Fruit fly (Drosophila melanogaster): Measurements from ENCODE around the gene CG6607.

The CG6607 gene

dm6 chr3R:24573094-24573732, 45.4 kb downstream of the CG6607 start:
- TF ChIP-seq woc (GFP tag; optimal IDR thresholded peaks at IDR 0.05) (no peak), Hnf4 (GFP tag; optimal IDR thresholded peaks at IDR 0.05) (no peak), brk (GFP tag; optimal IDR thresholded peaks at IDR 0.05) (no peak), fru (GFP tag; optimal IDR thresholded peaks at IDR 0.05) (no peak), Myc (optimal IDR thresholded peaks at IDR 0.05) (no peak), br (GFP tag; optimal IDR thresholded peaks at IDR 0.05) (no peak), rgr (GFP tag; optimal IDR thresholded peaks at IDR 0.05) (no peak), CrebA (GFP tag; optimal IDR thresholded peaks at IDR 0.05; ENCODE audit: borderline replicate concordance) (no peak), foxo (GFP tag; optimal IDR thresholded peaks at IDR 0.05) (no peak), GATAd (GFP tag; optimal IDR thresholded peaks at IDR 0.05) (no peak)

dm6 chr3R:24574123-24574522, 46.3 kb downstream of the CG6607 start:
- no peak for TF ChIP-seq dsf (GFP tag; optimal IDR thresholded peaks at IDR 0.05; ENCODE audit: borderline replicate concordance)
- TF ChIP-seq sage (GFP tag; optimal IDR thresholded peaks at IDR 0.05) = no peak
- TF ChIP-seq fru (GFP tag; optimal IDR thresholded peaks at IDR 0.05) = peak; percentile 49
- no peak for TF ChIP-seq tai (GFP tag; optimal IDR thresholded peaks at IDR 0.05)
- no peak for TF ChIP-seq Abd-B (GFP tag; optimal IDR thresholded peaks at IDR 0.05)
- TF ChIP-seq dmrt93B (GFP tag; optimal IDR thresholded peaks at IDR 0.05) = no peak
- no peak for TF ChIP-seq Dif (GFP tag; optimal IDR thresholded peaks at IDR 0.05; ENCODE audit: partially characterized antibody)
- no peak for TF ChIP-seq Myc (optimal IDR thresholded peaks at IDR 0.05)
- no peak for TF ChIP-seq CG32264 (GFP tag; optimal IDR thresholded peaks at IDR 0.05)
- no peak for TF ChIP-seq Jra (GFP tag; optimal IDR thresholded peaks at IDR 0.05)
- no peak for TF ChIP-seq Hr78 (GFP tag; optimal IDR thresholded peaks at IDR 0.05)
- peak; percentile 31 for TF ChIP-seq psq (GFP tag; optimal IDR thresholded peaks at IDR 0.05)
- TF ChIP-seq ey (GFP tag; optimal IDR thresholded peaks at IDR 0.05) = peak; percentile 21
- TF ChIP-seq pan (optimal IDR thresholded peaks at IDR 0.05) = no peak
- TF ChIP-seq dl (GFP tag; optimal IDR thresholded peaks at IDR 0.05; ENCODE audit: insufficient read depth in 1 of 2, partially characterized antibody in 2 of 2) = no peak
- no peak for TF ChIP-seq Hnf4 (GFP tag; optimal IDR thresholded peaks at IDR 0.05)
- no peak for TF ChIP-seq lola (GFP tag; optimal IDR thresholded peaks at IDR 0.05)
- no peak for TF ChIP-seq Vsx2 (GFP tag; optimal IDR thresholded peaks at IDR 0.05; ENCODE audit: partially characterized antibody)
- TF ChIP-seq usp (GFP tag; optimal IDR thresholded peaks at IDR 0.05) = no peak
- peak; percentile 30 for TF ChIP-seq h (GFP tag; optimal IDR thresholded peaks at IDR 0.05)
- TF ChIP-seq Dfd (GFP tag; optimal IDR thresholded peaks at IDR 0.05) = peak; percentile 3
- TF ChIP-seq GATAd (GFP tag; optimal IDR thresholded peaks at IDR 0.05) = no peak
- no peak for TF ChIP-seq Rel (GFP tag; optimal IDR thresholded peaks at IDR 0.05)
- no peak for TF ChIP-seq Rel (tag; optimal IDR thresholded peaks at IDR 0.05)
- no peak for TF ChIP-seq brk (GFP tag; optimal IDR thresholded peaks at IDR 0.05)
- TF ChIP-seq sv (GFP tag; optimal IDR thresholded peaks at IDR 0.05) = peak; percentile 38
- peak; percentile 46 for TF ChIP-seq rgr (GFP tag; optimal IDR thresholded peaks at IDR 0.05)
- no peak for TF ChIP-seq br (GFP tag; optimal IDR thresholded peaks at IDR 0.05)
- peak in 1 of 2 experiments; percentile 43 for TF ChIP-seq foxo (GFP tag; optimal IDR thresholded peaks at IDR 0.05)
- TF ChIP-seq N (GFP tag; optimal IDR thresholded peaks at IDR 0.05) = no peak
- no peak for TF ChIP-seq CrebA (GFP tag; optimal IDR thresholded peaks at IDR 0.05; ENCODE audit: borderline replicate concordance)
- TF ChIP-seq woc (GFP tag; optimal IDR thresholded peaks at IDR 0.05) = peak; percentile 11
- peak; percentile 49 for TF ChIP-seq OdsH (GFP tag; optimal IDR thresholded peaks at IDR 0.05)
- peak; percentile 69 for TF ChIP-seq Sp1 (GFP tag; optimal IDR thresholded peaks at IDR 0.05)
- TF ChIP-seq HLH106 (tag; optimal IDR thresholded peaks at IDR 0.05) = peak; percentile 64

- no peak for TF ChIP-seq jim (GFP tag; optimal IDR thresholded peaks at IDR 0.05)
- TF ChIP-seq dmrt93B (GFP tag; optimal IDR thresholded peaks at IDR 0.05) = no peak
- TF ChIP-seq sv (GFP tag; optimal IDR thresholded peaks at IDR 0.05) = no peak
- no peak for TF ChIP-seq usp (GFP tag; optimal IDR thresholded peaks at IDR 0.05)
- no peak for TF ChIP-seq brk (GFP tag; optimal IDR thresholded peaks at IDR 0.05)
- no peak for TF ChIP-seq foxo (GFP tag; optimal IDR thresholded peaks at IDR 0.05)
- TF ChIP-seq sage (GFP tag; optimal IDR thresholded peaks at IDR 0.05) = no peak
- TF ChIP-seq br (GFP tag; optimal IDR thresholded peaks at IDR 0.05) = no peak
Measured at dm6 chr3R:24575109-24575508, 47.3 kb downstream of the CG6607 start.

All from whole organism, wandering third instar larva.